Worm (Caenorhabditis elegans) whole organism, L2 larva: ENCODE data around the gene vps-32.1.
A peak's percentile ranks its signal among the peaks of the same experiment; 100 is the strongest.

Source experiments
- F13H6.1 ChIP-seq: sonication (generic microtip); optimal IDR thresholded peaks from 2 replicates; lab custom pipeline; 2016; ENCODE audit warnings: missing genetic modification characterization, missing compliant biosample characterization
- blmp-1 ChIP-seq: sonication (generic microtip); optimal IDR thresholded peaks from 2 replicates; lab custom pipeline; 2017; ENCODE audit warnings: missing genetic modification characterization, mild to moderate bottlenecking, missing compliant biosample characterization, antibody characterized with exemption, moderate library complexity; ENCODE audit not compliant: insufficient read depth
- ceh-16 ChIP-seq: fragments of 150-350 bp; optimal IDR thresholded peaks from 2 replicates; lab custom pipeline; 2014; ENCODE audit warnings: missing biosample characterization, missing genetic modification characterization
- ceh-82 ChIP-seq: fragments of 150-350 bp; optimal IDR thresholded peaks from 2 replicates; lab custom pipeline; 2014; ENCODE audit warnings: missing biosample characterization, missing genetic modification characterization
- elt-1 ChIP-seq: fragments of 150-350 bp; optimal IDR thresholded peaks from 2 replicates; lab custom pipeline; 2014; ENCODE audit warnings: missing biosample characterization, missing genetic modification characterization
- lin-39 ChIP-seq: fragments of 150-350 bp; optimal IDR thresholded peaks from 2 replicates; lab custom pipeline; 2014; ENCODE audit warnings: missing biosample characterization, missing genetic modification reagents, missing genetic modification characterization
- nhr-11 ChIP-seq: fragments of 150-350 bp; optimal IDR thresholded peaks from 2 replicates; lab custom pipeline; 2014; ENCODE audit warnings: missing biosample characterization, missing genetic modification characterization
- nhr-129 ChIP-seq: fragments of 150-350 bp; optimal IDR thresholded peaks from 2 replicates; lab custom pipeline; 2014; ENCODE audit warnings: missing biosample characterization, missing genetic modification characterization
- nhr-237 ChIP-seq: fragments of 150-350 bp; optimal IDR thresholded peaks from 2 replicates; lab custom pipeline; 2014; ENCODE audit warnings: missing biosample characterization, missing genetic modification characterization
- snpc-4 ChIP-seq: fragments of 150-350 bp; optimal IDR thresholded peaks from 2 replicates; lab custom pipeline; 2014; ENCODE audit warnings: missing biosample characterization, missing genetic modification characterization
- unc-55 ChIP-seq: fragments of 150-350 bp; sonication (generic microtip); optimal IDR thresholded peaks from 3 replicates; lab custom pipeline; 2014; ENCODE audit warnings: missing biosample characterization, missing genetic modification reagents, missing genetic modification characterization
- unc-62 ChIP-seq: fragments of 150-350 bp; optimal IDR thresholded peaks from 2 replicates; lab custom pipeline; 2014; ENCODE audit warnings: missing biosample characterization, missing genetic modification reagents, missing genetic modification characterization
- ztf-11 ChIP-seq: sonication (generic microtip); optimal IDR thresholded peaks from 2 replicates; lab custom pipeline; 2017; ENCODE audit warnings: missing biosample characterization, missing genetic modification characterization

DNA sequence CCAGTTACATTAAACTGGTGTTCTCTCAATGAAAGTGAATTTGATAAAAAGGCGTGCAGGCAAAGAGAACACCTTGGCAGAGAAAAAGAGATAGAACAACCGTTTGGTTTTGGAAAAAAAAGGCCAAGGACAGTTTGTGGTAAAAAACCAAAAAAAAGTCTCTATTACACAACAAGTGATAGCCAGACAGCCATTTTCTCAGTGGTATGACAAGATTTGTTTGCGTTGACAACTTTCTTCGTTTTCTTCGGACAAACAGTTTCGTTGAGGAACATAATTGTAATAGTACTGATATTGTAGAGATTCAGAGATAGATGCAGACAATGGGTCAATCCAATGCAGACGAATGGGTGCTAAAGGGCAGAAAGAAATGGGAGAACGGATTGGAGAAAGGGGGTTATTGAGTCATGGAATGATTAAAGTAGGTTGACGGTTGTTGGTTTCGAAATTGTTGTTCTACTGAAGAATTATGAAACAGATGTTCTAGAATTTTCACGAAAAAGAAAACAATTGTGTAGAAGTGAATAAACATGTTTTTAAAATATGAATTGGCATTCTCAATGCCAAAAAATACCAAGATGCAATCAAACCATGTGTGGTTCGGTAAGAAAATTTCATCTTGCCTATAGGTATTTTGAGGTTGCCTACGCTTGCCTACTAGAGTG lies 27.2 kb upstream of the vps-32.1 start:
- TF ChIP-seq unc-62 (no peak), ceh-82 (tag; lab: Kevin White, UChicago) (no peak), F13H6.1 (peak; percentile 9), lin-39 (tag; lab: Kevin White, UChicago) (no peak), nhr-129 (tag; lab: Kevin White, UChicago) (no peak), elt-1 (tag; lab: Kevin White, UChicago) (no peak), unc-55 (GFP tag; lab: Kevin White, UChicago) (no peak), ceh-16 (tag; lab: Kevin White, UChicago) (no peak), ztf-11 (tag; lab: Kevin White, UChicago) (no peak), snpc-4 (tag; lab: Kevin White, UChicago) (no peak), blmp-1 (tag; lab: Kevin White, UChicago) (peak; percentile 94), nhr-11 (tag; lab: Kevin White, UChicago) (no peak), nhr-237 (tag; lab: Kevin White, UChicago) (no peak)
